Worm (Caenorhabditis elegans) whole organism, mixed stage, embryonic: ENCODE results near the gene F42F12.11.

Experiments
- M03D4.4 ChIP-seq: sonication (generic microtip); optimal IDR thresholded peaks from 2 replicates; lab custom pipeline; 2017; ENCODE audit warnings: mild to moderate bottlenecking, missing genetic modification characterization, missing compliant biosample characterization
- bed-3 ChIP-seq: fragments of 200-800 bp; sonication (Bioruptor generic); optimal IDR thresholded peaks from 3 replicates; lab custom pipeline; 2018; ENCODE audit warnings: mild to moderate bottlenecking, missing genetic modification characterization, moderate library complexity, missing compliant biosample characterization
- blmp-1 ChIP-seq: fragments of 150-350 bp; optimal IDR thresholded peaks from 2 replicates; lab custom pipeline; 2014; ENCODE audit warnings: missing biosample characterization, missing genetic modification characterization
- ceh-39 ChIP-seq: fragments of 150-350 bp; optimal IDR thresholded peaks from 2 replicates; lab custom pipeline; 2014; ENCODE audit warnings: missing biosample characterization, missing genetic modification characterization
- ceh-43 ChIP-seq: fragments of 200-800 bp; sonication (Bioruptor generic); optimal IDR thresholded peaks from 2 replicates; lab custom pipeline; 2018; ENCODE audit warnings: mild to moderate bottlenecking, missing genetic modification characterization, moderate library complexity, missing compliant biosample characterization
- ceh-83 ChIP-seq: fragments of 200-800 bp; sonication (Bioruptor generic); optimal IDR thresholded peaks from 2 replicates; lab custom pipeline; 2018; ENCODE audit warnings: mild to moderate bottlenecking, missing genetic modification characterization, missing compliant biosample characterization
- ces-1 ChIP-seq: fragments of 150-350 bp; optimal IDR thresholded peaks from 2 replicates; lab custom pipeline; 2014; ENCODE audit warnings: missing biosample characterization, missing genetic modification reagents, missing genetic modification characterization
- cnd-1 ChIP-seq: fragments of 200-800 bp; sonication (Bioruptor generic); optimal IDR thresholded peaks from 2 replicates; lab custom pipeline; 2018; ENCODE audit warnings: mild to moderate bottlenecking, missing genetic modification characterization, missing compliant biosample characterization
- drap-1 ChIP-seq: fragments of 200-800 bp; sonication (Bioruptor generic); optimal IDR thresholded peaks from 3 replicates; lab custom pipeline; 2018; ENCODE audit warnings: mild to moderate bottlenecking, missing genetic modification characterization, missing compliant biosample characterization
- elt-1 ChIP-seq: sonication (generic microtip); optimal IDR thresholded peaks from 2 replicates; lab custom pipeline; 2017; ENCODE audit warnings: missing genetic modification characterization, mild to moderate bottlenecking, missing compliant biosample characterization, antibody characterized with exemption, moderate library complexity, borderline replicate concordance; ENCODE audit not compliant: insufficient read depth
- elt-3 ChIP-seq: fragments of 150-350 bp; optimal IDR thresholded peaks from 2 replicates; lab custom pipeline; 2014; ENCODE audit warnings: missing biosample characterization, missing genetic modification characterization
- flh-1 ChIP-seq: fragments of 200-800 bp; sonication (Bioruptor generic); optimal IDR thresholded peaks from 2 replicates; lab custom pipeline; 2018; ENCODE audit warnings: mild to moderate bottlenecking, missing genetic modification characterization, moderate library complexity, missing compliant biosample characterization
- ham-2 ChIP-seq: fragments of 200-800 bp; sonication (Bioruptor generic); optimal IDR thresholded peaks from 2 replicates; lab custom pipeline; 2018; ENCODE audit warnings: mild to moderate bottlenecking, missing genetic modification characterization, missing compliant biosample characterization
- hlh-1 ChIP-seq: fragments of 150-350 bp; optimal IDR thresholded peaks from 2 replicates; lab custom pipeline; 2014; ENCODE audit warnings: missing biosample characterization, missing genetic modification reagents, missing genetic modification characterization
- lin-13 ChIP-seq: fragments of 150-350 bp; optimal IDR thresholded peaks from 2 replicates; lab custom pipeline; 2014; ENCODE audit warnings: missing biosample characterization, missing genetic modification characterization
- lin-32 ChIP-seq: fragments of 200-800 bp; sonication (Bioruptor generic); optimal IDR thresholded peaks from 2 replicates; lab custom pipeline; 2018; ENCODE audit warnings: mild to moderate bottlenecking, missing genetic modification characterization, missing compliant biosample characterization
- lsy-2 ChIP-seq: fragments of 150-350 bp; optimal IDR thresholded peaks from 2 replicates; lab custom pipeline; 2014; ENCODE audit warnings: missing biosample characterization, missing genetic modification characterization
- mab-5 ChIP-seq: fragments of 150-350 bp; optimal IDR thresholded peaks from 2 replicates; lab custom pipeline; 2014; ENCODE audit warnings: missing biosample characterization, missing genetic modification characterization
- mep-1 ChIP-seq: fragments of 150-350 bp; optimal IDR thresholded peaks from 2 replicates; lab custom pipeline; 2017; ENCODE audit warnings: missing biosample characterization, missing genetic modification reagents, missing genetic modification characterization, inconsistent platforms
- mls-2 ChIP-seq: sonication (generic microtip); optimal IDR thresholded peaks from 2 replicates; lab custom pipeline; 2016; ENCODE audit warnings: mild to moderate bottlenecking, missing genetic modification characterization, moderate library complexity, missing compliant biosample characterization
- nhr-12 ChIP-seq: fragments of 150-350 bp; optimal IDR thresholded peaks from 2 replicates; lab custom pipeline; 2014; ENCODE audit warnings: missing biosample characterization, missing genetic modification characterization
- nhr-2 ChIP-seq: fragments of 150-350 bp; optimal IDR thresholded peaks from 2 replicates; lab custom pipeline; 2014; ENCODE audit warnings: missing biosample characterization, missing genetic modification characterization
- nhr-237 ChIP-seq: fragments of 150-350 bp; optimal IDR thresholded peaks from 2 replicates; lab custom pipeline; 2014; ENCODE audit warnings: missing biosample characterization, missing genetic modification characterization
- nhr-28 ChIP-seq: fragments of 150-350 bp; optimal IDR thresholded peaks from 2 replicates; lab custom pipeline; 2014; ENCODE audit warnings: missing biosample characterization, missing genetic modification characterization
- nhr-76 ChIP-seq: sonication (generic microtip); optimal IDR thresholded peaks from 2 replicates; lab custom pipeline; 2017; ENCODE audit warnings: missing biosample characterization, missing genetic modification characterization
- pha-4 ChIP-seq: fragments of 150-350 bp; optimal IDR thresholded peaks from 2 replicates; lab custom pipeline; 2018; ENCODE audit warnings: missing biosample characterization, missing genetic modification reagents, missing genetic modification characterization
- sem-2 ChIP-seq: fragments of 200-800 bp; sonication (Bioruptor generic); optimal IDR thresholded peaks from 2 replicates; lab custom pipeline; 2018; ENCODE audit warnings: mild to moderate bottlenecking, missing genetic modification characterization, missing compliant biosample characterization
- snpc-4 ChIP-seq: fragments of 150-350 bp; optimal IDR thresholded peaks from 2 replicates; lab custom pipeline; 2014; ENCODE audit warnings: missing biosample characterization, missing genetic modification characterization
- sptf-1 ChIP-seq: sonication (generic microtip); optimal IDR thresholded peaks from 2 replicates; lab custom pipeline; 2017; ENCODE audit warnings: mild to moderate bottlenecking, missing genetic modification characterization, moderate library complexity, missing compliant biosample characterization
- tbx-8 ChIP-seq: fragments of 200-800 bp; sonication (Bioruptor generic); optimal IDR thresholded peaks from 2 replicates; lab custom pipeline; 2018; ENCODE audit warnings: mild to moderate bottlenecking, missing genetic modification characterization, moderate library complexity, missing compliant biosample characterization
- unc-120 ChIP-seq: sonication (generic microtip); optimal IDR thresholded peaks from 2 replicates; lab custom pipeline; 2017; ENCODE audit warnings: missing genetic modification characterization, missing compliant biosample characterization; ENCODE audit not compliant: poor library complexity, severe bottlenecking
- unc-39 ChIP-seq: fragments of 150-350 bp; optimal IDR thresholded peaks from 2 replicates; lab custom pipeline; 2014; ENCODE audit warnings: missing biosample characterization, missing genetic modification characterization
- unc-62 ChIP-seq: fragments of 150-350 bp; optimal IDR thresholded peaks from 2 replicates; lab custom pipeline; 2014; ENCODE audit warnings: missing biosample characterization, missing genetic modification reagents, missing genetic modification characterization
- zip-8 ChIP-seq: fragments of 150-350 bp; optimal IDR thresholded peaks from 2 replicates; lab custom pipeline; 2014; ENCODE audit warnings: missing biosample characterization, missing genetic modification characterization
- ztf-11 ChIP-seq: fragments of 150-350 bp; optimal IDR thresholded peaks from 2 replicates; lab custom pipeline; 2014; ENCODE audit warnings: missing biosample characterization, missing genetic modification characterization

Gene F42F12.11

ce11 chrX:12375783-12376182, 29.0 kb downstream of the F42F12.11 start:
- TF ChIP-seq elt-3 (tag; lab: Kevin White, UChicago) (no peak), nhr-28 (no peak), ceh-43 (GFP tag; lab: Kevin White, UChicago) (no peak), ham-2 (GFP tag; lab: Kevin White, UChicago) (no peak), ztf-11 (no peak), zip-8 (no peak), mls-2 (no peak), nhr-237 (tag; lab: Kevin White, UChicago) (no peak), nhr-2 (tag; lab: Kevin White, UChicago) (no peak), sptf-1 (tag; lab: Kevin White, UChicago) (no peak), drap-1 (GFP tag; lab: Kevin White, UChicago) (no peak), sem-2 (GFP tag; lab: Kevin White, UChicago) (no peak)

- TF ChIP-seq nhr-237 (tag; lab: Kevin White, UChicago) (no peak), sptf-1 (tag; lab: Kevin White, UChicago) (no peak), nhr-12 (no peak), cnd-1 (tag; lab: Kevin White, UChicago) (no peak), mls-2 (no peak), M03D4.4 (tag; lab: Kevin White, UChicago) (no peak), lsy-2 (tag; lab: Kevin White, UChicago) (no peak), unc-62 (no peak), elt-1 (tag; lab: Kevin White, UChicago) (no peak), ceh-83 (no peak), zip-8 (no peak), unc-39 (tag; lab: Kevin White, UChicago) (no peak), ham-2 (GFP tag; lab: Kevin White, UChicago) (no peak), unc-120 (tag; lab: Kevin White, UChicago) (no peak), mab-5 (tag; lab: Kevin White, UChicago) (no peak)
These were observed 31.5 kb downstream of the F42F12.11 start, which contains the start of gene glb-13 for ce11 chrX:12378293-12378692. Gene glb-13, minus strand, starts transcription at chrX:12378393.

- TF ChIP-seq ceh-39 (no peak), lin-32 (GFP tag; lab: Kevin White, UChicago) (no peak), lsy-2 (tag; lab: Kevin White, UChicago) (no peak), blmp-1 (tag; lab: Kevin White, UChicago) (no peak), cnd-1 (tag; lab: Kevin White, UChicago) (no peak), mls-2 (no peak), tbx-8 (no peak), drap-1 (GFP tag; lab: Kevin White, UChicago) (no peak), unc-120 (tag; lab: Kevin White, UChicago) (no peak), ces-1 (GFP tag; lab: Kevin White, UChicago) (no peak), ham-2 (GFP tag; lab: Kevin White, UChicago) (no peak), elt-1 (tag; lab: Kevin White, UChicago) (no peak), nhr-76 (tag; lab: Kevin White, UChicago) (no peak), sptf-1 (tag; lab: Kevin White, UChicago) (no peak), sem-2 (GFP tag; lab: Kevin White, UChicago) (no peak), M03D4.4 (tag; lab: Kevin White, UChicago) (no peak), unc-39 (tag; lab: Kevin White, UChicago) (no peak), ztf-11 (no peak), ceh-83 (no peak)
These were observed 44.6 kb downstream of the F42F12.11 start, which contains the start of gene nekl-3 for ce11 chrX:12391380-12391779. Gene nekl-3, minus strand, starts transcription at chrX:12391480.

- TF ChIP-seq lin-13 (tag; lab: Kevin White, UChicago) (peak; percentile 90), flh-1 (GFP tag; lab: Kevin White, UChicago) (no peak), unc-62 (peak; percentile 76), drap-1 (GFP tag; lab: Kevin White, UChicago) (no peak), hlh-1 (tag; lab: Kevin White, UChicago) (peak; percentile 83), elt-1 (tag; lab: Kevin White, UChicago) (no peak), lsy-2 (tag; lab: Kevin White, UChicago) (peak; percentile 66), M03D4.4 (tag; lab: Kevin White, UChicago) (peak; percentile 38), nhr-28 (no peak), sptf-1 (tag; lab: Kevin White, UChicago) (no peak), bed-3 (GFP tag; lab: Kevin White, UChicago) (no peak), zip-8 (no peak), ceh-83 (no peak), ceh-39 (no peak), mls-2 (peak; percentile 66), lin-32 (GFP tag; lab: Kevin White, UChicago) (peak; percentile 70), ztf-11 (no peak), unc-120 (tag; lab: Kevin White, UChicago) (peak; percentile 67), ces-1 (GFP tag; lab: Kevin White, UChicago) (peak; percentile 48), tbx-8 (no peak), pha-4 (tag; lab: Kevin White, UChicago) (peak; percentile 96), mep-1 (peak; percentile 93), snpc-4 (no peak), nhr-237 (tag; lab: Kevin White, UChicago) (peak; percentile 85), nhr-12 (no peak), nhr-76 (tag; lab: Kevin White, UChicago) (no peak), ham-2 (GFP tag; lab: Kevin White, UChicago) (peak; percentile 47), blmp-1 (tag; lab: Kevin White, UChicago) (no peak), cnd-1 (tag; lab: Kevin White, UChicago) (peak; percentile 47), unc-39 (tag; lab: Kevin White, UChicago) (no peak), sem-2 (GFP tag; lab: Kevin White, UChicago) (no peak), mab-5 (tag; lab: Kevin White, UChicago) (peak; percentile 24), elt-3 (tag; lab: Kevin White, UChicago) (no peak), nhr-2 (tag; lab: Kevin White, UChicago) (peak; percentile 69), ceh-43 (GFP tag; lab: Kevin White, UChicago) (no peak)
These were observed 47.0 kb downstream of the F42F12.11 start, which contains the start of gene F17E5.2 for ce11 chrX:12393786-12394308. Gene F17E5.2, plus strand, starts transcription at chrX:12394258.
